Fruit fly (Drosophila melanogaster): ENCODE results near the gene Paip2.

- TF ChIP-seq CG12768 (GFP tag; optimal IDR thresholded peaks at IDR 0.05): no peak
- no peak for TF ChIP-seq bab1 (GFP tag; optimal IDR thresholded peaks at IDR 0.05)
- no peak for TF ChIP-seq kay (GFP tag; ENCODE audit: borderline replicate concordance)
- TF ChIP-seq cnc (optimal IDR thresholded peaks at IDR 0.05): no peak
- no peak for TF ChIP-seq tj (GFP tag; optimal IDR thresholded peaks at IDR 0.05)
- TF ChIP-seq toe (GFP tag; optimal IDR thresholded peaks at IDR 0.05): no peak
- no peak for TF ChIP-seq Mnt (GFP tag; optimal IDR thresholded peaks at IDR 0.05)
- TF ChIP-seq cic (GFP tag; optimal IDR thresholded peaks at IDR 0.05): no peak
- no peak for TF ChIP-seq CG7101 (tag; optimal IDR thresholded peaks at IDR 0.05)
Observed at dm6 chr3R:12974447-12974846, 6.1 kb upstream of the Paip2 start.

All from whole organism, adult.